Worm (Caenorhabditis elegans) whole organism, midembryonic: Measurements from ENCODE around the gene pqn-84.

Experiments used
- T22C8.4 ChIP-seq: fragments of 200-800 bp; sonication (Bioruptor generic); IDR thresholded peaks from 2 replicates; pipeline ENCODE4 v1.3.6; 2022; ENCODE audit warnings: missing genetic modification characterization, missing compliant biosample characterization
- cog-1 ChIP-seq: sonication (generic microtip); optimal IDR thresholded peaks from 2 replicates; lab custom pipeline; 2016; ENCODE audit warnings: missing genetic modification characterization, missing compliant biosample characterization
- flt-1 ChIP-seq: fragments of 200-800 bp; sonication (Bioruptor generic); IDR thresholded peaks from 2 replicates; pipeline ENCODE4 v1.3.6; 2022; ENCODE audit warnings: missing genetic modification characterization, missing compliant biosample characterization
- klf-2 ChIP-seq: fragments of 200-800 bp; sonication (Bioruptor generic); conservative IDR thresholded peaks from 2 replicates; pipeline ENCODE4 v1.3.6; 2022; ENCODE audit warnings: missing genetic modification reagents, missing genetic modification characterization, missing compliant biosample characterization
- med-1 ChIP-seq: sonication (generic microtip); optimal IDR thresholded peaks from 2 replicates; lab custom pipeline; 2017; ENCODE audit warnings: missing genetic modification characterization, mild to moderate bottlenecking, missing compliant biosample characterization, antibody characterized with exemption, missing genetic modification reagents; ENCODE audit not compliant: insufficient read depth
- ref-1 ChIP-seq: fragments of 200-800 bp; sonication (Bioruptor generic); conservative IDR thresholded peaks from 2 replicates; pipeline ENCODE4 v1.3.6; 2022; ENCODE audit warnings: missing genetic modification reagents, missing genetic modification characterization, missing compliant biosample characterization
- tab-1 ChIP-seq: fragments of 200-800 bp; sonication (Bioruptor generic); IDR thresholded peaks from 2 replicates; pipeline ENCODE4 v1.3.6; 2022; ENCODE audit warnings: missing genetic modification characterization, missing compliant biosample characterization
- ztf-23 ChIP-seq: fragments of 200-800 bp; sonication (Bioruptor generic); IDR thresholded peaks from 2 replicates; pipeline ENCODE4 v1.3.6; 2022; ENCODE audit warnings: missing genetic modification reagents, missing genetic modification characterization, missing compliant biosample characterization
- ztf-29 ChIP-seq: fragments of 200-800 bp; sonication (Bioruptor generic); IDR thresholded peaks from 2 replicates; pipeline ENCODE4 v1.3.6; 2022; ENCODE audit warnings: missing genetic modification reagents, missing genetic modification characterization, missing compliant biosample characterization

- TF ChIP-seq med-1 (GFP tag; lab: Kevin White, UChicago) (no peak), ztf-29 (GFP tag; lab: Robert Waterston, UW) (no peak), tab-1 (no peak), T22C8.4 (GFP tag; lab: Robert Waterston, UW) (no peak), klf-2 (no peak), flt-1 (GFP tag; lab: Robert Waterston, UW) (no peak), ref-1 (GFP tag; lab: Robert Waterston, UW) (no peak), ztf-23 (no peak), cog-1 (tag; lab: Kevin White, UChicago) (no peak)
Measured at ce11 chrIII:11666819-11667218, 33.2 kb upstream of the pqn-84 start.
